Worm (Caenorhabditis elegans) whole organism, L4/young adult: ENCODE measurements around the gene epg-9.

Experiments used
- W03F9.2 ChIP-seq: fragments of 150-350 bp; optimal IDR thresholded peaks from 2 replicates; lab custom pipeline; 2014; ENCODE audit warnings: missing biosample characterization, missing genetic modification characterization
- dao-5 ChIP-seq: sonication (generic microtip); optimal IDR thresholded peaks from 2 replicates; lab custom pipeline; 2016; ENCODE audit warnings: missing genotype, missing genetic modification characterization, moderate library complexity, missing compliant biosample characterization
- him-1 ChIP-seq: sonication (generic microtip); optimal IDR thresholded peaks from 2 replicates; lab custom pipeline; 2016; ENCODE audit warnings: missing genotype, missing genetic modification reagents, missing genetic modification characterization, missing compliant biosample characterization

The epg-9 gene

DNA sequence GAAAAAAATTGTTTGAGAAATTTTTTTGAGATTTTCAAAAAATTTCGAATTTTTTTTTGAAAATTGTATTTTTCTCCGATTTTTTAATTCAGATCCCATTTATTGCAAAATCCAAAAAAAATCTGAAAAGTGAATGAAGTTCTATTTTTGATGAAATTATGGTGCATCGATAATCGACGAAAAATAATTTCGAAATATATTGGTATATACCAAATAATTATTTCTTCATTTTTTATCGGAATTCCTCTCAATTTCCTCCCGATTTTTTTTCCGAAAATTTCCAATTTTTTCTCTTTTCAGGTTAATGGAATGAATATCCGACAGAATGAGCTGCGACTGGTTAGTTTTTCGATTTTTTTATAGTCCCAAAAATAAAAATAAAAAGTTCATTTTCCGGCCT, at the start of gene epg-9:
TSS of gene epg-9 (plus strand) at position 301 of the 400 bp plus-strand sequence.
- TF ChIP-seq him-1 (tag; lab: Kevin White, UChicago) (no peak), dao-5 (tag; lab: Kevin White, UChicago) (no peak), W03F9.2 (no peak)

ce11 chrIV:2551418-2551817, 49.5 kb upstream of the epg-9 start, which contains the start of gene Y69A2AR.23:
Gene Y69A2AR.23, minus strand, starts transcription at chrIV:2551684.
- no peak for TF ChIP-seq dao-5 (tag; lab: Kevin White, UChicago)
- no peak for TF ChIP-seq him-1 (tag; lab: Kevin White, UChicago)
- no peak for TF ChIP-seq W03F9.2

- no peak for TF ChIP-seq him-1 (tag; lab: Kevin White, UChicago)
- no peak for TF ChIP-seq dao-5 (tag; lab: Kevin White, UChicago)
- no peak for TF ChIP-seq W03F9.2
These were observed 49.1 kb upstream of the epg-9 start for ce11 chrIV:2551838-2552237.

ce11 chrIV:2552276-2552675, 48.7 kb upstream of the epg-9 start:
- no peak for TF ChIP-seq W03F9.2
- no peak for TF ChIP-seq him-1 (tag; lab: Kevin White, UChicago)
- no peak for TF ChIP-seq dao-5 (tag; lab: Kevin White, UChicago)

ce11 chrIV:2552855-2553254, 48.1 kb upstream of the epg-9 start:
- TF ChIP-seq him-1 (tag; lab: Kevin White, UChicago), result no peak
- no peak for TF ChIP-seq W03F9.2
- TF ChIP-seq dao-5 (tag; lab: Kevin White, UChicago), result no peak

ce11 chrIV:2556211-2556610, 44.7 kb upstream of the epg-9 start:
- no peak for TF ChIP-seq dao-5 (tag; lab: Kevin White, UChicago)
- TF ChIP-seq him-1 (tag; lab: Kevin White, UChicago), result no peak
- TF ChIP-seq W03F9.2, result no peak

ce11 chrIV:2561358-2561757, 39.6 kb upstream of the epg-9 start, which contains the start of gene Y69A2AR.46:
Gene Y69A2AR.46, plus strand, starts transcription at chrIV:2561658.
- TF ChIP-seq W03F9.2, result no peak
- TF ChIP-seq dao-5 (tag; lab: Kevin White, UChicago), result no peak
- no peak for TF ChIP-seq him-1 (tag; lab: Kevin White, UChicago)

ce11 chrIV:2562071-2562470, 38.9 kb upstream of the epg-9 start, which contains the start of gene Y69A2AR.50:
Gene Y69A2AR.50, plus strand, starts transcription at chrIV:2562371.
- TF ChIP-seq W03F9.2 (no peak), dao-5 (tag; lab: Kevin White, UChicago) (no peak), him-1 (tag; lab: Kevin White, UChicago) (no peak)

DNA sequence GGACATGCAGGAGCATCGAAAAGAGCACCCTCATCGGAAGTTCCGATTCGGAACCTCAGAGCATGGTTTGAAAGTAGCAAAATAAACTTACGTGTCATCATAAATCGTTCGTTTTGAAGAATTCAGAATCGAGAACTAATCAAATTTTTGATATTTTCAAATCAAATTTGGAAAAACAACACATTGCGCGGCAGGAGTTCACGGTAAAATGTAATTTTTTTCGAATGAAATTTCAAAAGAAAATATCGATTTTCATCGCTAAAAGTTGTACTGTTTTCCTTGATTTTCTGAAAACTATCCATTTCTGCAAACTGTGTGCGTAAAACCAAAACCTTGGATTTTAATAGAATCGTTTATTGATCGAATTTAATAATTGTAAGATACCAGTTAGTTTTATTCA, 37.0 kb upstream of the epg-9 start, which contains the start of gene Y69A2AR.24:
TSS of gene Y69A2AR.24 (minus strand) at position 101 of the 400 bp plus-strand sequence.
- no peak for TF ChIP-seq dao-5 (tag; lab: Kevin White, UChicago)
- TF ChIP-seq him-1 (tag; lab: Kevin White, UChicago), result no peak
- no peak for TF ChIP-seq W03F9.2

DNA sequence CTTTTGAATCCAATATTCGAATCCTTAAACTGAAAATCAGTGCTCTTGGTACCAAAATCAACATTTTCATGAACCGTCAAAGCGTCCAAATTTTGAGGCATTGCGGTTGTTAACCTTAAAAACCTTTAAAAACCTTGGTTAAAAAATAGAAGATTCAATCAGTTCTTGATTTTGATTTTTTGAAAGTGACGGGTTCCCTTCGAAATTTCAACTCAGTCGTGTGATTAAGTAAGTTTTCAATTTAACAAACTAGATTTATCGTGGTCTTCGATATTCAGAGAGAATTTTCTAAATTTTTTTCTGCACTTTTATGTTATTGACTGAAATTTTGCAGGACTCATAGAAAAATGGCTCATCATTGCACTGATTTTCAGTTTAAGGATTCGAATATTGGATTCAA, 32.7 kb upstream of the epg-9 start, which contains the start of the genes Y69A2AR.25 and Y69A2AR.12:
TSS of gene Y69A2AR.25 (minus strand) at position 101 of the 400 bp plus-strand sequence.
TSS of gene Y69A2AR.12 (plus strand) at position 348 of the 400 bp plus-strand sequence.
- TF ChIP-seq him-1 (tag; lab: Kevin White, UChicago) (no peak), W03F9.2 (no peak), dao-5 (tag; lab: Kevin White, UChicago) (no peak)

ce11 chrIV:2572107-2572506, 28.8 kb upstream of the epg-9 start, which contains the start of gene Y69A2AR.51:
Gene Y69A2AR.51, plus strand, starts transcription at chrIV:2572407.
- TF ChIP-seq W03F9.2 (no peak), him-1 (tag; lab: Kevin White, UChicago) (no peak), dao-5 (tag; lab: Kevin White, UChicago) (no peak)

ce11 chrIV:2573122-2573521, 27.8 kb upstream of the epg-9 start:
- no peak for TF ChIP-seq W03F9.2
- no peak for TF ChIP-seq him-1 (tag; lab: Kevin White, UChicago)
- no peak for TF ChIP-seq dao-5 (tag; lab: Kevin White, UChicago)

- no peak for TF ChIP-seq W03F9.2
These were observed 19.5 kb upstream of the epg-9 start, which contains the start of gene nhr-242 for ce11 chrIV:2581483-2581882. Gene nhr-242, minus strand, starts transcription at chrIV:2581583.

DNA sequence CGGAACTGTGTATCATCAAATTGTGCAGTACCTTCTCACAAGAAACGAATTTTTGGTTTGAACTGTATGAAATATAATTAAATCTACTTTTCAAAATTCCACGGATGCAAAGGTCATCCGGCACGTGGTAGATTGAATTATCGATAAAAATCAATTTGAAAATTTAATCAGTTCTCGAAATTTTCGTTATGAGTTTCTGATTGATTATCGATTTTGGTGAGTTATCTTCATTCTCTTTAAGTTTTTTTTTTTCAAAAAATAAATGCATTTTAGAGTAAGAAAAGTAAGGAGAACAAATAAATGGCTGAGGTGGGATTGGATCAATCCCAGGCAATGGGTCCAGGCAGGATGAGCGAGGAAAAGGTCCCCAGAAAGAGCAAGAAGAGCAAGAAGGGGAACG, 3.5 kb upstream of the epg-9 start, which contains the start of gene Y69A2AR.47:
TSS of gene Y69A2AR.47 (plus strand) at position 301 of the 400 bp plus-strand sequence.
- TF ChIP-seq him-1 (tag; lab: Kevin White, UChicago) (no peak), W03F9.2 (no peak), dao-5 (tag; lab: Kevin White, UChicago) (no peak)

DNA sequence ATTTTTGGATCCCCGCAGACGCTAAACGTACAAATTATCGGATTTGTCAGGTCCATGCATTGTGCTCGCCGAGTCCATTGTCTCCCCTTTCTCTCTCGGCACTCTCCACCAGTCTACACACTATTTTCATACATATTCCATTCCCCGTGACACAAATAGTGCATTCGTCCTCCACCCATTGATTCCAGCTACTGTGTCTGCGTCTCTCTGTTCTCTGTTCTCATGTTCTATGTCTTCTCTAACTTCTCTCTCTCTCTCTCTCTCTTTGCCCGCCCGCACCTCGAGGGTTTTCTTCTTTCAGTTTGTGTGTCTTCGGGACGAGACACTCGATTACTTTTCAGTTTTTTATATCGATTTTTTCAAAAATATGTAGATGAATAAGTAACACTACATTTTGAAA, 1.3 kb upstream of the epg-9 start:
- TF ChIP-seq dao-5 (tag; lab: Kevin White, UChicago), result no peak
- TF ChIP-seq him-1 (tag; lab: Kevin White, UChicago), result peak; percentile 37
- peak; percentile 50 for TF ChIP-seq W03F9.2
